Worm (Caenorhabditis elegans) whole organism, mixed stage, embryonic: ENCODE data around the gene B0507.2.

ENCODE experiments used
- mep-1 ChIP-seq: fragments of 150-350 bp; optimal IDR thresholded peaks from 2 replicates; lab custom pipeline; 2017; ENCODE audit warnings: missing biosample characterization, missing genetic modification reagents, missing genetic modification characterization, inconsistent platforms
- nhr-12 ChIP-seq: fragments of 150-350 bp; optimal IDR thresholded peaks from 2 replicates; lab custom pipeline; 2014; ENCODE audit warnings: missing biosample characterization, missing genetic modification characterization
- nhr-237 ChIP-seq: fragments of 150-350 bp; optimal IDR thresholded peaks from 2 replicates; lab custom pipeline; 2014; ENCODE audit warnings: missing biosample characterization, missing genetic modification characterization
- nhr-76 ChIP-seq: sonication (generic microtip); optimal IDR thresholded peaks from 2 replicates; lab custom pipeline; 2017; ENCODE audit warnings: missing biosample characterization, missing genetic modification characterization
- unc-62 ChIP-seq: fragments of 150-350 bp; optimal IDR thresholded peaks from 2 replicates; lab custom pipeline; 2014; ENCODE audit warnings: missing biosample characterization, missing genetic modification reagents, missing genetic modification characterization

ce11 chrV:8776270-8776669 lies 2.1 kb downstream of the B0507.2 start, which contains the start of gene B0507.1:
- no peak for TF ChIP-seq unc-62 (GFP tag; lab: Kevin White, UChicago)
- TF ChIP-seq nhr-12 (tag; lab: Kevin White, UChicago), result no peak
- TF ChIP-seq nhr-237 (tag; lab: Kevin White, UChicago), result no peak
- no peak for TF ChIP-seq mep-1
- no peak for TF ChIP-seq nhr-76
